Worm (Caenorhabditis elegans) whole organism, L1 larva: ENCODE data around the gene attf-2.

Experiments
- C04F5.9 ChIP-seq: sonication (generic microtip); optimal IDR thresholded peaks from 2 replicates; lab custom pipeline; 2016; ENCODE audit warnings: missing genetic modification characterization, missing compliant biosample characterization
- C16A3.4 ChIP-seq: fragments of 150-350 bp; optimal IDR thresholded peaks from 2 replicates; lab custom pipeline; 2014; ENCODE audit warnings: missing biosample characterization, missing genetic modification characterization
- F16B12.6 ChIP-seq: fragments of 150-350 bp; optimal IDR thresholded peaks from 2 replicates; lab custom pipeline; 2014; ENCODE audit warnings: missing biosample characterization, missing genetic modification characterization
- ceh-8 ChIP-seq: fragments of 200-800 bp; sonication (Bioruptor generic); optimal IDR thresholded peaks from 2 replicates; lab custom pipeline; 2018; ENCODE audit warnings: mild to moderate bottlenecking, missing genetic modification characterization, moderate library complexity, missing compliant biosample characterization
- ceh-82 ChIP-seq, 3 experiments: fragments of 150-350 bp in 1 of 3; sonication (generic microtip) in 2 of 3; optimal IDR thresholded peaks; 2 replicates each; lab custom pipeline; 2014 to 2017; ENCODE audit warnings: missing biosample characterization in 3 of 3, missing genetic modification characterization in 3 of 3
- ceh-88 ChIP-seq: fragments of 200-800 bp; sonication (Bioruptor generic); IDR thresholded peaks from 2 replicates; pipeline ENCODE4 v1.3.6; 2022; ENCODE audit warnings: missing genetic modification characterization, missing compliant biosample characterization
- dsc-1 ChIP-seq: sonication (generic microtip); optimal IDR thresholded peaks from 2 replicates; lab custom pipeline; 2016; ENCODE audit warnings: mild to moderate bottlenecking, missing genetic modification characterization, missing compliant biosample characterization
- efl-1 ChIP-seq, 4 experiments: fragments of 150-350 bp; optimal IDR thresholded peaks in 3 of 4; peaks in 1 of 4; 1 replicate in 1 of 4; 2 replicates in 3 of 4; lab custom pipeline; 2014; ENCODE audit warnings: missing biosample characterization in 2 of 4, missing genetic modification characterization in 2 of 4, missing genetic modification reagents in 2 of 4
- efl-3 ChIP-seq: fragments of 200-800 bp; sonication (Bioruptor generic); optimal IDR thresholded peaks from 2 replicates; lab custom pipeline; 2018; ENCODE audit warnings: mild to moderate bottlenecking, missing genetic modification characterization, missing compliant biosample characterization
- egl-27 ChIP-seq, 2 experiments: fragments of 150-350 bp in 1 of 2; sonication (generic microtip); optimal IDR thresholded peaks; 3 replicates each; lab custom pipeline; 2017 to 2018; ENCODE audit warnings: missing biosample characterization in 2 of 2, missing genetic modification characterization in 2 of 2, missing genetic modification reagents in 2 of 2
- elt-2 ChIP-seq: sonication (generic microtip); optimal IDR thresholded peaks from 2 replicates; lab custom pipeline; 2016; ENCODE audit warnings: missing genetic modification characterization, mild to moderate bottlenecking, inconsistent platforms, missing compliant biosample characterization, missing genetic modification reagents
- ets-5 ChIP-seq: fragments of 200-800 bp; sonication (Bioruptor generic); IDR thresholded peaks from 2 replicates; pipeline ENCODE4 v1.3.6; 2022; ENCODE audit warnings: missing genetic modification characterization, missing compliant biosample characterization
- isw-1 ChIP-seq: fragments of 200-800 bp; sonication (Bioruptor generic); IDR thresholded peaks from 2 replicates; pipeline ENCODE4 v1.3.6; 2022; ENCODE audit warnings: missing genetic modification characterization, missing compliant biosample characterization
- lin-13 ChIP-seq: fragments of 150-350 bp; optimal IDR thresholded peaks from 2 replicates; lab custom pipeline; 2014; ENCODE audit warnings: missing biosample characterization, missing genetic modification reagents, missing genetic modification characterization
- lin-39 ChIP-seq: fragments of 150-350 bp; optimal IDR thresholded peaks from 2 replicates; lab custom pipeline; 2014; ENCODE audit warnings: missing biosample characterization, missing genetic modification reagents, missing genetic modification characterization
- lsy-2 ChIP-seq, 2 experiments: fragments of 150-350 bp; optimal IDR thresholded peaks; 2 replicates each; lab custom pipeline; 2014; ENCODE audit warnings: missing biosample characterization in 2 of 2, missing genetic modification characterization in 2 of 2
- mdl-1 ChIP-seq, 2 experiments: fragments of 150-350 bp; optimal IDR thresholded peaks; 2 replicates each; lab custom pipeline; 2014 to 2017; ENCODE audit warnings: missing biosample characterization in 2 of 2, missing genetic modification characterization in 2 of 2, inconsistent platforms in 1 of 2
- mef-2 ChIP-seq: fragments of 150-350 bp; optimal IDR thresholded peaks from 2 replicates; lab custom pipeline; 2014; ENCODE audit warnings: missing biosample characterization, missing genetic modification characterization
- nhr-20 ChIP-seq: sonication (generic microtip); optimal IDR thresholded peaks from 2 replicates; lab custom pipeline; 2016; ENCODE audit warnings: mild to moderate bottlenecking, missing genetic modification characterization, missing compliant biosample characterization
- nhr-237 ChIP-seq: fragments of 150-350 bp; optimal IDR thresholded peaks from 2 replicates; lab custom pipeline; 2014; ENCODE audit warnings: missing biosample characterization, missing genetic modification characterization
- nhr-28 ChIP-seq: fragments of 150-350 bp; optimal IDR thresholded peaks from 2 replicates; lab custom pipeline; 2014; ENCODE audit warnings: missing biosample characterization, missing genetic modification characterization
- nhr-47 ChIP-seq: sonication (generic microtip); optimal IDR thresholded peaks from 2 replicates; lab custom pipeline; 2016; ENCODE audit warnings: mild to moderate bottlenecking, missing genetic modification characterization, moderate library complexity, missing compliant biosample characterization
- pag-3 ChIP-seq: sonication (generic microtip); optimal IDR thresholded peaks from 2 replicates; lab custom pipeline; 2017; ENCODE audit warnings: missing genetic modification characterization, mild to moderate bottlenecking, missing compliant biosample characterization, antibody characterized with exemption, borderline replicate concordance; ENCODE audit not compliant: insufficient read depth
- pqm-1 ChIP-seq: sonication (generic microtip); optimal IDR thresholded peaks from 3 replicates; lab custom pipeline; 2017; ENCODE audit warnings: missing biosample characterization, missing genetic modification characterization
- rnt-1 ChIP-seq: sonication (generic microtip); optimal IDR thresholded peaks from 2 replicates; lab custom pipeline; 2016; ENCODE audit warnings: mild to moderate bottlenecking, missing genetic modification characterization, moderate library complexity, missing compliant biosample characterization
- snpc-4 ChIP-seq: fragments of 150-350 bp; optimal IDR thresholded peaks from 2 replicates; lab custom pipeline; 2014; ENCODE audit warnings: missing biosample characterization, missing genetic modification characterization
- snu-23 ChIP-seq: sonication (generic microtip); optimal IDR thresholded peaks from 2 replicates; lab custom pipeline; 2016; ENCODE audit warnings: missing genetic modification characterization, missing compliant biosample characterization
- swsn-7 ChIP-seq: sonication (generic microtip); optimal IDR thresholded peaks from 2 replicates; lab custom pipeline; 2016; ENCODE audit warnings: missing genetic modification characterization, missing compliant biosample characterization
- tbx-2 ChIP-seq: sonication (generic microtip); optimal IDR thresholded peaks from 2 replicates; lab custom pipeline; 2016; ENCODE audit warnings: missing genetic modification characterization, missing compliant biosample characterization
- unc-30 ChIP-seq: sonication (generic microtip); optimal IDR thresholded peaks from 2 replicates; lab custom pipeline; 2017; ENCODE audit warnings: missing biosample characterization, missing genetic modification characterization
- unc-62 ChIP-seq: fragments of 150-350 bp; optimal IDR thresholded peaks from 2 replicates; lab custom pipeline; 2014; ENCODE audit warnings: missing biosample characterization, missing genetic modification reagents, missing genetic modification characterization
- unc-98 ChIP-seq: fragments of 200-800 bp; sonication (Bioruptor generic); IDR thresholded peaks from 2 replicates; pipeline ENCODE4 v1.3.6; 2022; ENCODE audit warnings: missing genetic modification characterization, missing compliant biosample characterization
- xbp-1 ChIP-seq: sonication (generic microtip); optimal IDR thresholded peaks from 2 replicates; lab custom pipeline; 2016; ENCODE audit warnings: missing genetic modification characterization, missing compliant biosample characterization

The attf-2 gene

DNA sequence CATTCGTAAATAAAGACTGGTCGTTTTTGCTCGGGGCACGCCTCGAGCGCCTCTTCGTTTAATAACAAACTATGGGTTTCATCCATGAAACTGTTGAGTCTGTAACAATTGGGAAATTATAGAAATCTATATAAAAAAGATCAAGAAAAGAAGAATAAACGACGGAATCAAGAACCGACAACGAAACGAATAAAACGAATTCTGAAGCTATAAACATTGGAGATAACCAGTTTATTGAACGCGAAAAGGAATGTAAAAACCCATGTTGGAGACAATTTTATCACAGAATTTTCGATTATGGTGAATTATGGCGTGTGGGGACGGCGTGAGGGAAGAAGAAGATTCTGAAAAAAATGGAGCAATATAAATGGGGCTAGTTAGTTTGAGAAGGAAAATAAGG lies 18.9 kb upstream of the attf-2 start, which contains the start of gene soap-1:
Gene soap-1 (minus strand): TSS at position 101 of the 400 bp plus-strand sequence.
- TF ChIP-seq mef-2 (tag; lab: Kevin White, UChicago) (no peak), rnt-1 (no peak), unc-62 (GFP tag; lab: Kevin White, UChicago) (no peak), C04F5.9 (tag; lab: Kevin White, UChicago) (no peak), mdl-1 (tag; optimal IDR thresholded peaks at IDR 0.05; lab: Kevin White, UChicago) (no peak), unc-98 (GFP tag; lab: Robert Waterston, UW) (no peak), lsy-2 (tag; optimal IDR thresholded peaks at IDR 0.05; lab: Kevin White, UChicago) (no peak), elt-2 (tag; lab: Kevin White, UChicago) (no peak), egl-27 (tag; optimal IDR thresholded peaks at IDR 0.05; lab: Kevin White, UChicago) (no peak), snpc-4 (tag; lab: Kevin White, UChicago) (no peak), nhr-28 (tag; lab: Kevin White, UChicago) (no peak), pag-3 (tag; lab: Kevin White, UChicago) (no peak)

ce11 chrV:7209001-7209400 lies 13.1 kb upstream of the attf-2 start:
- TF ChIP-seq pqm-1 (tag; lab: Kevin White, UChicago) = no peak
- TF ChIP-seq isw-1 = no peak
- TF ChIP-seq swsn-7 (tag; lab: Kevin White, UChicago) = no peak
- no peak for TF ChIP-seq efl-1 (optimal IDR thresholded peaks at IDR 0.05; lab: Kevin White, UChicago)
- peak in 1 of 2 experiments; percentile 82 for TF ChIP-seq efl-1 (GFP tag; optimal IDR thresholded peaks at IDR 0.05 in 1 of 2; lab: Kevin White, UChicago)

DNA sequence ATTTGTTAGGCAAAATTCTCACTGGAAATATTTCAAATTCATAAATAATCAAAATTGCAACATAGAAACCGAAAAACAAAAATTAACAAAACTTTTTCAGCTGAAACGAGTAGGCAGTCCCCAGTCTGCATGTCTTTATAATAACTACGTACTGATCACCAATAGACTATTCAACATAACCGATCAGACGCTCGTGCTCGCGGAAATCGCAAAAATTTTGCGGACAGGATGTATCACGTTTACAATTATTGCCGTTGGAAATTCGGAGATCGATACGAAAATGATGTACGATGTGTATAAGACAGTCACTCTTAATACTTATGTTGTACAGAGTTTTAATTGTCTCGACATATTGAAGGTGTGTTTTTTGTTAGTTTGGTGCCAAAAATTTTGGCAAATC lies 5.4 kb upstream of the attf-2 start:
- TF ChIP-seq efl-1 (optimal IDR thresholded peaks at IDR 0.05; lab: Kevin White, UChicago) (no peak), efl-1 (GFP tag; optimal IDR thresholded peaks at IDR 0.05 in 1 of 2; lab: Kevin White, UChicago) (peak in 1 of 2 experiments; percentile 21), C16A3.4 (no peak)

DNA sequence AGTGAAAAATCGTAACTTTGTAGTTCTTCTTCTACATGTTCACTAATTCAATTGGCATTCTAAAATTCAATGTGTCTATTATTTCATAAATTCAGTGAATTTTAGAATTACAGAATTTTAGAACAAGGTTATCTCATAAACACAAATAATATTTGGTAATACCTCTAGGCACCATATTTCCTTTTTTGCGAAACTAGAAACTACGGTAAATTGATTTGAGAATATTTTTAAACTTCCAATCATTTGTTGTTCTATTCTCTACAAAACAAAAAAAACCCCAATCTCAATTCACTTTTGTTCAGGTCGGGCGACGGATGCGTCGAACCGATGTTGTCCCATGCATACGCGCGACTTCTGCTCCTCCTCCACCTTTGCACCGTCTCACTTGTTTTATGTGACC lies 4.0 kb upstream of the attf-2 start, which contains the start of gene F09G2.1:
Gene F09G2.1 (plus strand): TSS at position 301 of the 400 bp plus-strand sequence.
- no peak for TF ChIP-seq nhr-47 (tag; lab: Kevin White, UChicago)
- TF ChIP-seq egl-27 (tag; optimal IDR thresholded peaks at IDR 0.05; lab: Kevin White, UChicago) = no peak
- no peak for TF ChIP-seq ceh-8 (GFP tag; lab: Kevin White, UChicago)
- TF ChIP-seq ceh-82 (tag; optimal IDR thresholded peaks at IDR 0.05; lab: Kevin White, UChicago) = no peak
- TF ChIP-seq ets-5 (GFP tag; lab: Robert Waterston, UW) = no peak
- TF ChIP-seq xbp-1 (tag; lab: Kevin White, UChicago) = no peak
- TF ChIP-seq efl-3 = no peak
- TF ChIP-seq nhr-237 (tag; lab: Kevin White, UChicago) = no peak
- no peak for TF ChIP-seq F16B12.6 (tag; lab: Kevin White, UChicago)
- TF ChIP-seq lin-39 (tag; lab: Kevin White, UChicago) = no peak
- TF ChIP-seq tbx-2 (tag; lab: Kevin White, UChicago) = no peak
- TF ChIP-seq isw-1 = no peak
- TF ChIP-seq rnt-1 = no peak

- TF ChIP-seq snu-23 (GFP tag; lab: Kevin White, UChicago) (no peak), dsc-1 (tag; lab: Kevin White, UChicago) (no peak), nhr-20 (tag; lab: Kevin White, UChicago) (no peak), lin-13 (GFP tag; lab: Kevin White, UChicago) (no peak), C16A3.4 (no peak), unc-30 (tag; lab: Kevin White, UChicago) (no peak), ceh-88 (GFP tag; lab: Robert Waterston, UW) (no peak), unc-62 (GFP tag; lab: Kevin White, UChicago) (no peak)
- TF ChIP-seq, all 84 proteins: peak for 0
Observed at ce11 chrV:7199077-7199476, 3.1 kb upstream of the attf-2 start.
